Fruit fly (Drosophila melanogaster) whole organism, wandering third instar larva: ENCODE results near the gene CG43145.

Experiments used
- CG9705 ChIP-seq: fragments of 200-800 bp; sonication (Bioruptor generic); optimal IDR thresholded peaks from 2 replicates; lab custom pipeline; 2018; ENCODE audit warnings: missing biosample characterization, mild to moderate bottlenecking, missing genetic modification characterization
- CrebA ChIP-seq: fragments of 200-800 bp; sonication (Bioruptor generic); optimal IDR thresholded peaks from 2 replicates; lab custom pipeline; 2016; ENCODE audit warnings: missing biosample characterization, mild to moderate bottlenecking, missing genetic modification characterization, borderline replicate concordance
- GATAd ChIP-seq: sonication (Bioruptor generic); optimal IDR thresholded peaks from 2 replicates; lab custom pipeline; 2016; ENCODE audit warnings: missing biosample characterization, missing genetic modification characterization
- Hr78 ChIP-seq: fragments of >200 bp; optimal IDR thresholded peaks from 2 replicates; lab custom pipeline; 2017; ENCODE audit warnings: missing biosample characterization, missing genetic modification characterization
- Hr83 ChIP-seq: fragments of 200-300 bp; sonication (Bioruptor generic); optimal IDR thresholded peaks from 2 replicates; lab custom pipeline; 2016; ENCODE audit warnings: missing biosample characterization, mild to moderate bottlenecking, missing genetic modification characterization, moderate library complexity; ENCODE audit not compliant: poor library complexity, severe bottlenecking
- OdsH ChIP-seq: fragments of 200-800 bp; sonication (Bioruptor generic); optimal IDR thresholded peaks from 2 replicates; lab custom pipeline; 2016; ENCODE audit warnings: missing biosample characterization, mild to moderate bottlenecking, missing genetic modification characterization
- br ChIP-seq: fragments of 200-800 bp; sonication (Bioruptor generic); optimal IDR thresholded peaks from 2 replicates; lab custom pipeline; 2016; ENCODE audit warnings: missing biosample characterization, missing genetic modification characterization
- jim ChIP-seq: fragments of 175-275, 200-325 bp; sonication (Bioruptor generic); optimal IDR thresholded peaks from 2 replicates; lab custom pipeline; 2016; ENCODE audit warnings: missing biosample characterization, mild to moderate bottlenecking, missing genetic modification characterization
- psq ChIP-seq: fragments of 200-800 bp; sonication (Bioruptor generic); optimal IDR thresholded peaks from 3 replicates; lab custom pipeline; 2017; ENCODE audit warnings: missing biosample characterization, mild to moderate bottlenecking, missing genetic modification characterization, moderate library complexity

DNA sequence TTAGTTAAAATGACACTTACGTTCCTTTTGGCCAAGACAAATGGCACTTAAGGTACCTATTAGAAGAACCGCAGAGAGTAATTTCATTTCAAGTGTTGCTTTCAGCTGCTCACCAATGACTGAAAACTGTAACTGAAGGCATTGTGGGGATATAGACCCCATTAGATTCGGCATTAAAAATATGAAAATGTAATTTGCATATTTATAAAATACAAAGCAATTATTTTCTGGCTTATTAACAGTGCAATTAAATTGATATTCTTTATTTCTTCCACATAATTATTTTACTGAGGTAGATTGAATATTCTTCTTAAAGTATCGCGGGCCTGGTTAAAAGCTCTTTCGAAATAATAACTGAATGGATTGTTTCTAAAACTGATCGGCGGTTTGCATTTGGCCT, 32.6 kb upstream of the CG43145 start, which contains the start of gene Sfp24Bd:
- TF ChIP-seq jim (GFP tag; lab: Kevin White, UChicago) = no peak
- TF ChIP-seq psq (GFP tag; lab: Kevin White, UChicago) = no peak
- no peak for TF ChIP-seq Hr78 (GFP tag; lab: Kevin White, UChicago)
- TF ChIP-seq br (GFP tag; lab: Kevin White, UChicago) = no peak
- no peak for TF ChIP-seq Hr83
- TF ChIP-seq GATAd (GFP tag; lab: Kevin White, UChicago) = no peak
- TF ChIP-seq OdsH (GFP tag; lab: Kevin White, UChicago) = no peak
- TF ChIP-seq CG9705 = no peak
- no peak for TF ChIP-seq CrebA (GFP tag; lab: Kevin White, UChicago)
